Fruit fly (Drosophila melanogaster) whole organism, pupa: ENCODE results near the gene Ankrd49.

Experiments used
- CG17806 ChIP-seq: fragments of 200-800 bp; sonication (Bioruptor generic); optimal IDR thresholded peaks from 2 replicates; lab custom pipeline; 2018; ENCODE audit warnings: missing biosample characterization, mild to moderate bottlenecking, missing genetic modification characterization, moderate library complexity
- EcR ChIP-seq: fragments of 200-800 bp; sonication (Bioruptor generic); optimal IDR thresholded peaks from 3 replicates; lab custom pipeline; 2019; ENCODE audit warnings: missing biosample characterization, missing genetic modification characterization, mild to moderate bottlenecking, moderate library complexity, missing genetic modification reagents

DNA sequence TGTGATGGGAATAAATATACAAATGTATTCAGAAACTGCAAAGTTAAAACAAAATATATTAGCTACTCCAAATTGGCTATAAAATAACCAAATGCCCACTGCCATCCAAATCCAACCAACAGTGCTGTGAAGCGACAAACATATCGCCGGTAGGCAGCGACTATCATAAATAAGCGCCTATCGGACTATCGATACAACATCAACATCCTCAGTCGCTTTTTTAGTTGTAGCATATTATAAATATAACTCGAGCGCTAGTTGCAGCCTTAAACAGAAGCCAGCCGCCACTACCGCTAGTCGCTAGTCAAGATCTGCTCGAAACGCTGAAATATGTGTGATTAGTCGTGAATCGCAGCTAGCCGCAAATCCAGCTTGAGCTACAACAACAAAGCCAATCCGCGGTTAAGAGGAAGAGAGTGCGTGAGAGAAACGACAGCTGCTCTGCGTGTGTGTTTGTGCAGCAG, 32.1 kb upstream of the Ankrd49 start:
- TF ChIP-seq EcR (no peak), CG17806 (tag; lab: Kevin White, UChicago) (no peak)
